Worm (Caenorhabditis elegans): ENCODE results near the gene arrd-18.

DNA sequence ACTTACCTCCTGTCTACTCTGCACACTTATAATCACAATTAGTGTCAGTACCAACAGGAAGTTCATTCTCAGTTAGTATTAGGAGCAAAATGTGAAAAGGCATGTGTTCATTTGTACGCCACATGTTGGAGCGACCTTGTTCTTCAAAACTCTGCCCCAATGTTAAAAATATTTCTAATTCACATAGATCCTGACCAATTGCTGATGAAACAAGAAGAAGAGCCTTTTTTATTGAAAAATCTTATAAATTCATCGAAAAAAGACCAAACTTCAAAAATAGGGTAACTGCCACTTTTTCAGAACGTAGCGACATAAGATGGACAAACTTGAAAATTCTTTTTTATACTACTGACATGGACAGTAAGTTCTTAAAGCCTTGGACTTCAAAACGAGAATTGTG lies 45.7 kb downstream of the arrd-18 start, which contains the start of gene T28A11.17:
- TF ChIP-seq ztf-22 (GFP tag; optimal IDR thresholded peaks at IDR 0.05) (no peak), F57A8.1 (GFP tag; optimal IDR thresholded peaks at IDR 0.05) (no peak), sptf-2 (GFP tag; optimal IDR thresholded peaks at IDR 0.05) (no peak), let-526 (GFP tag; IDR thresholded peaks at IDR 0.05) (no peak), snpc-4 (GFP tag; optimal IDR thresholded peaks at IDR 0.05) (no peak), snpc-4 (tag; optimal IDR thresholded peaks at IDR 0.05) (no peak), unc-62 (GFP tag; optimal IDR thresholded peaks at IDR 0.05) (no peak), nhr-90 (tag; optimal IDR thresholded peaks at IDR 0.05) (no peak), lag-1 (GFP tag; IDR thresholded peaks at IDR 0.05) (no peak), ztf-3 (GFP tag; optimal IDR thresholded peaks at IDR 0.05) (no peak), rcor-1 (GFP tag; IDR thresholded peaks at IDR 0.05) (no peak)
